Worm (Caenorhabditis elegans): ENCODE measurements around the gene apc-10.

Gene apc-10

DNA sequence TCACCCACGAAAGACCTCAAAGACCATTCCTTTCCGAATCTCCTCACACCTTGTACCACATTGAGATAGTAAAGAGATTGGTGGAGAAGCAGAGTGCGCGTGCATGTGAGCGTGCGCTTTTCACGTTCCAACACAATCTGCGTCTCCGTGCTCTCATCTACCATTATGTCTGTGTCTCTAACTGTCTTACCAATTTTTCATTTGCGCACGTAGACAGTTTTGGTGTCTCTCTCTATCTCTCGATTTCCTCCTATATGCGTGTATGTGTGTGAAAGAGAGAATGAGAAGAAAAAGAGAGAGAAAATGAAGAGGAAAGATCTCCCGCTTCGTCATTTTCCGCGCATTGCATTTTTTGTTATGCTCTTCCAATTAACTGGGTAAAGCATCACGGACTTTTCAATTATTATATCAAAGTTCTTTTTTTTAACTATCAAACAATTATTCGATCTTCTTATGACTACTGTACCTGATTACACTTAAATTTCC is 40.5 kb upstream of the apc-10 start (continued):
- TF ChIP-seq ceh-18 (tag; optimal IDR thresholded peaks at IDR 0.05): peak; percentile 95
- no peak for TF ChIP-seq pha-2 (tag; optimal IDR thresholded peaks at IDR 0.05)
- TF ChIP-seq K09A11.1 (tag; optimal IDR thresholded peaks at IDR 0.05; ENCODE audit: insufficient read depth): no peak
- no peak for TF ChIP-seq fkh-10 (GFP tag; optimal IDR thresholded peaks at IDR 0.05)
- no peak for TF ChIP-seq ceh-6 (GFP tag; optimal IDR thresholded peaks at IDR 0.05)
- peak; percentile 89 for TF ChIP-seq dve-1 (tag; optimal IDR thresholded peaks at IDR 0.05)
- TF ChIP-seq unc-42 (tag; optimal IDR thresholded peaks at IDR 0.05): peak; percentile 92
- peak; percentile 50 for TF ChIP-seq ceh-14 (tag; optimal IDR thresholded peaks at IDR 0.05)
- no peak for TF ChIP-seq ceh-48 (tag; optimal IDR thresholded peaks at IDR 0.05)
- no peak for TF ChIP-seq unc-3 (GFP tag; conservative IDR thresholded peaks at IDR 0.05)
- TF ChIP-seq unc-3 (tag; optimal IDR thresholded peaks at IDR 0.05): no peak
- TF ChIP-seq lin-11 (tag; optimal IDR thresholded peaks at IDR 0.05): no peak
- TF ChIP-seq T23F11.4 (GFP tag; optimal IDR thresholded peaks at IDR 0.05): peak; percentile 2
- TF ChIP-seq elt-4 (tag; optimal IDR thresholded peaks at IDR 0.05): no peak
- peak; percentile 63 for TF ChIP-seq sdc-2 (tag; optimal IDR thresholded peaks at IDR 0.05)
- no peak for TF ChIP-seq ceh-9 (tag; optimal IDR thresholded peaks at IDR 0.05)
- no peak for TF ChIP-seq madf-2 (tag; optimal IDR thresholded peaks at IDR 0.05)
- no peak for TF ChIP-seq odd-2 (tag; optimal IDR thresholded peaks at IDR 0.05)
- peak; percentile 80 for TF ChIP-seq rnt-1 (tag; optimal IDR thresholded peaks at IDR 0.05)
- TF ChIP-seq Y22D7AL.16 (tag; optimal IDR thresholded peaks at IDR 0.05): no peak
- no peak for TF ChIP-seq ceh-24 (tag; optimal IDR thresholded peaks at IDR 0.05)
- TF ChIP-seq tbx-7 (tag; optimal IDR thresholded peaks at IDR 0.05): peak; percentile 19
- no peak for TF ChIP-seq ahr-1 (tag; optimal IDR thresholded peaks at IDR 0.05)
- TF ChIP-seq ceh-2 (tag; optimal IDR thresholded peaks at IDR 0.05): peak; percentile 41
- peak; percentile 91 for TF ChIP-seq ref-2 (tag; optimal IDR thresholded peaks at IDR 0.05)
- TF ChIP-seq syd-9 (tag; optimal IDR thresholded peaks at IDR 0.05): no peak
- TF ChIP-seq ceh-30 (tag; optimal IDR thresholded peaks at IDR 0.05): peak; percentile 45
- TF ChIP-seq hlh-6 (tag; optimal IDR thresholded peaks at IDR 0.05): no peak
- no peak for TF ChIP-seq gmeb-2 (tag; optimal IDR thresholded peaks at IDR 0.05)
- TF ChIP-seq hlh-30 (tag; optimal IDR thresholded peaks at IDR 0.05; ENCODE audit: insufficient read depth): peak; percentile 95
- peak; percentile 80 for TF ChIP-seq ceh-34 (tag; optimal IDR thresholded peaks at IDR 0.05)
- no peak for TF ChIP-seq npax-4 (tag; optimal IDR thresholded peaks at IDR 0.05)
- peak; percentile 8; the same call in 1 of the 2 replicates for TF ChIP-seq sox-2 (GFP tag; IDR thresholded peaks at IDR 0.05)
- no peak for TF ChIP-seq C38D4.7 (GFP tag; optimal IDR thresholded peaks at IDR 0.05)
- TF ChIP-seq unc-55 (GFP tag; optimal IDR thresholded peaks at IDR 0.05): peak; percentile 83
- TF ChIP-seq ceh-31 (tag; optimal IDR thresholded peaks at IDR 0.05): peak; percentile 95
- TF ChIP-seq unc-86 (tag; optimal IDR thresholded peaks at IDR 0.05): no peak
- no peak for TF ChIP-seq ttx-3 (tag; optimal IDR thresholded peaks at IDR 0.05)
- peak; percentile 12 for TF ChIP-seq ceh-22 (tag; optimal IDR thresholded peaks at IDR 0.05)
- TF ChIP-seq ets-4 (tag; optimal IDR thresholded peaks at IDR 0.05): peak; percentile 64
- TF ChIP-seq pax-1 (tag; optimal IDR thresholded peaks at IDR 0.05): peak; percentile 88
- peak; percentile 58 for TF ChIP-seq ztf-16 (tag; optimal IDR thresholded peaks at IDR 0.05)
- no peak for TF ChIP-seq ama-1 (optimal IDR thresholded peaks at IDR 0.05)
- no peak for TF ChIP-seq nhr-232 (tag; optimal IDR thresholded peaks at IDR 0.05)

DNA sequence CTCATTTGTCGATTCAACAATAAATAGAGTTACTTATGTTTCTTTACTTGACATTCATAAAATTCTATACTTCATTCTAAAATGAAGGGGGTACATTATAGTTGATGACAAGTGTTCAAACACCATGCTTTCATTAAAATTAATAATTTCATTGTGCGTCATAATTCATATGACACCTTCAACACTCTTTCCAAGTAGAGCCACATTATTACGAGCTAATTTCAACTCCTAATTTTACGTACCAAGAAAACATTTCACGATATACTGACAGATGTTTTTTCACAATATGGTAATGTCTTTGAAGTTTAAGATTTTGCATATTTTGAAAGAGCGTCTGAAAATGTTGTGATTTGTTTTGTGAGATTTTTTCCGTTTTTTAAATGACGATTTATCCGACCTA is 39.3 kb upstream of the apc-10 start:
- TF ChIP-seq elt-4 (tag; optimal IDR thresholded peaks at IDR 0.05) (no peak), dve-1 (tag; optimal IDR thresholded peaks at IDR 0.05) (no peak), ceh-45 (GFP tag; IDR thresholded peaks at IDR 0.05) (no peak), syd-9 (tag; optimal IDR thresholded peaks at IDR 0.05) (no peak), dmd-4 (tag; optimal IDR thresholded peaks at IDR 0.05; ENCODE audit: borderline replicate concordance) (no peak), pros-1 (tag; optimal IDR thresholded peaks at IDR 0.05) (no peak), pag-3 (tag; optimal IDR thresholded peaks at IDR 0.05; ENCODE audit: borderline replicate concordance) (no peak), lim-6 (tag; optimal IDR thresholded peaks at IDR 0.05) (no peak), K02D7.2 (tag; optimal IDR thresholded peaks at IDR 0.05) (no peak), hlh-30 (tag; optimal IDR thresholded peaks at IDR 0.05; ENCODE audit: insufficient read depth) (no peak), ttx-3 (tag; optimal IDR thresholded peaks at IDR 0.05) (no peak), hlh-6 (tag; optimal IDR thresholded peaks at IDR 0.05) (no peak), tbx-7 (tag; optimal IDR thresholded peaks at IDR 0.05) (no peak), zip-5 (tag; optimal IDR thresholded peaks at IDR 0.05) (no peak), unc-55 (GFP tag; optimal IDR thresholded peaks at IDR 0.05) (no peak), K09A11.1 (tag; optimal IDR thresholded peaks at IDR 0.05; ENCODE audit: insufficient read depth) (no peak), ceh-14 (tag; optimal IDR thresholded peaks at IDR 0.05) (no peak), ztf-16 (tag; optimal IDR thresholded peaks at IDR 0.05) (no peak), ceh-22 (tag; optimal IDR thresholded peaks at IDR 0.05) (no peak)
